Worm (Caenorhabditis elegans) whole organism, early embryonic: ENCODE measurements around the gene fsn-1.

Experiments
- ceh-13 ChIP-seq: fragments of 200-800 bp; sonication (Bioruptor generic); optimal IDR thresholded peaks from 2 replicates; lab custom pipeline; 2018; ENCODE audit warnings: mild to moderate bottlenecking, missing genetic modification characterization, missing compliant biosample characterization
- ceh-36 ChIP-seq: sonication (generic microtip); optimal IDR thresholded peaks from 2 replicates; lab custom pipeline; 2016; ENCODE audit warnings: missing genetic modification characterization, inconsistent platforms, missing compliant biosample characterization
- hmg-4 ChIP-seq: fragments of 200-800 bp; sonication (Bioruptor generic); optimal IDR thresholded peaks from 2 replicates; lab custom pipeline; 2018; ENCODE audit warnings: mild to moderate bottlenecking, missing genetic modification characterization, missing compliant biosample characterization
- tra-4 ChIP-seq: sonication (generic microtip); optimal IDR thresholded peaks from 2 replicates; lab custom pipeline; 2017; ENCODE audit warnings: missing genetic modification characterization, missing compliant biosample characterization

ce11 chrIII:4983961-4984360 is 46.8 kb downstream of the fsn-1 start:
- TF ChIP-seq ceh-13 (GFP tag; lab: Kevin White, UChicago) (no peak), hmg-4 (GFP tag; lab: Kevin White, UChicago) (no peak), tra-4 (no peak), ceh-36 (tag; lab: Kevin White, UChicago) (no peak)
